Fruit fly (Drosophila melanogaster): Measurements from ENCODE around the gene CG14442.

dm6 chrX:6700990-6701530 lies 6.3 kb upstream of the CG14442 start:
- TF ChIP-seq h (GFP tag; optimal IDR thresholded peaks at IDR 0.05) (no peak), HLH106 (tag; optimal IDR thresholded peaks at IDR 0.05) (no peak), dmrt93B (GFP tag; optimal IDR thresholded peaks at IDR 0.05) (no peak), Abd-B (GFP tag; optimal IDR thresholded peaks at IDR 0.05) (no peak)
